Worm (Caenorhabditis elegans) whole organism, L2 larva: ENCODE data around the gene F49H12.3.

Experiments used
- blmp-1 ChIP-seq: sonication (generic microtip); optimal IDR thresholded peaks from 2 replicates; lab custom pipeline; 2017; ENCODE audit warnings: missing genetic modification characterization, mild to moderate bottlenecking, missing compliant biosample characterization, antibody characterized with exemption, moderate library complexity; ENCODE audit not compliant: insufficient read depth
- fos-1 ChIP-seq: fragments of 150-350 bp; optimal IDR thresholded peaks from 2 replicates; lab custom pipeline; 2014; ENCODE audit warnings: missing biosample characterization, missing genetic modification characterization
- nhr-12 ChIP-seq: fragments of 150-350 bp; optimal IDR thresholded peaks from 2 replicates; lab custom pipeline; 2014; ENCODE audit warnings: missing biosample characterization, missing genetic modification characterization
- unc-62 ChIP-seq: fragments of 150-350 bp; optimal IDR thresholded peaks from 2 replicates; lab custom pipeline; 2014; ENCODE audit warnings: missing biosample characterization, missing genetic modification reagents, missing genetic modification characterization
- ztf-4 ChIP-seq: fragments of 150-350 bp; optimal IDR thresholded peaks from 2 replicates; lab custom pipeline; 2014; ENCODE audit warnings: missing biosample characterization, missing genetic modification characterization

ce11 chrX:2116304-2116867 is 32.2 kb downstream of the F49H12.3 start:
- TF ChIP-seq unc-62 (GFP tag; lab: Kevin White, UChicago): no peak
- no peak for TF ChIP-seq nhr-12 (tag; lab: Kevin White, UChicago)
- TF ChIP-seq fos-1 (tag; lab: Kevin White, UChicago): no peak
- TF ChIP-seq ztf-4 (tag; lab: Kevin White, UChicago): no peak
- TF ChIP-seq blmp-1 (tag; lab: Kevin White, UChicago): no peak
